Fruit fly (Drosophila melanogaster) whole organism, prepupa: ENCODE results near the gene HIP-R.

Source experiments
- Eip78C ChIP-seq: fragments of 200-800 bp; sonication (Bioruptor generic); peaks from one replicate; lab custom pipeline; 2016; ENCODE audit warnings: missing biosample characterization, missing genetic modification characterization
- Ets21C ChIP-seq: fragments of 200-800 bp; sonication (Bioruptor generic); optimal IDR thresholded peaks from 3 replicates; lab custom pipeline; 2016; ENCODE audit warnings: missing biosample characterization, missing genetic modification characterization
- Hr39 ChIP-seq: fragments of 200-800 bp; sonication (Bioruptor generic); optimal IDR thresholded peaks from 2 replicates; lab custom pipeline; 2016; ENCODE audit warnings: missing biosample characterization, missing genetic modification characterization
- Hr4 ChIP-seq: fragments of 200-800 bp; sonication (Bioruptor generic); optimal IDR thresholded peaks from 3 replicates; lab custom pipeline; 2016; ENCODE audit warnings: missing biosample characterization, missing genetic modification characterization
- Lpt ChIP-seq: fragments of 200-800 bp; sonication (Bioruptor generic); optimal IDR thresholded peaks from 3 replicates; lab custom pipeline; 2016; ENCODE audit warnings: missing biosample characterization, missing genetic modification characterization
- OdsH ChIP-seq: fragments of 200-800 bp; sonication (Bioruptor generic); optimal IDR thresholded peaks from 3 replicates; lab custom pipeline; 2016; ENCODE audit warnings: missing biosample characterization, missing genetic modification characterization
- pdm3 ChIP-seq: fragments of 200-800 bp; sonication (Bioruptor generic); optimal IDR thresholded peaks from 3 replicates; lab custom pipeline; 2016; ENCODE audit warnings: missing biosample characterization, missing genetic modification characterization
- svp ChIP-seq: fragments of 200-800 bp; sonication (Bioruptor generic); peaks from one replicate; lab custom pipeline; 2016; ENCODE audit warnings: missing biosample characterization, missing genetic modification characterization
- vri ChIP-seq: fragments of 200-800 bp; sonication (Bioruptor generic); optimal IDR thresholded peaks from 3 replicates; lab custom pipeline; 2016; ENCODE audit warnings: missing biosample characterization, mild to moderate bottlenecking, missing genetic modification characterization

- TF ChIP-seq Hr4 (GFP tag; lab: Kevin White, UChicago) (peak; percentile 69), OdsH (GFP tag; lab: Kevin White, UChicago) (peak; percentile 64), Ets21C (GFP tag; lab: Kevin White, UChicago) (no peak), Hr39 (peak; percentile 39), vri (GFP tag; lab: Kevin White, UChicago) (peak; percentile 20), Eip78C (GFP tag; lab: Kevin White, UChicago) (peak; percentile 85), svp (GFP tag; lab: Kevin White, UChicago) (peak; percentile 69), pdm3 (peak; percentile 51), Lpt (peak; percentile 64)
Measured at dm6 chrX:3838648-3839047, 48.9 kb downstream of the HIP-R start.
